Worm (Caenorhabditis elegans): Measurements from ENCODE around the gene F02A9.7.

ce11 chrIII:9109726-9110125, 34.3 kb upstream of the F02A9.7 start:
- TF ChIP-seq F39B2.1 (GFP tag; IDR thresholded peaks at IDR 0.05) (no peak), Y53F4B.3 (GFP tag; IDR thresholded peaks at IDR 0.05) (no peak), ztf-6 (GFP tag; IDR thresholded peaks at IDR 0.05) (no peak), pbrm-1 (GFP tag; IDR thresholded peaks at IDR 0.05) (no peak), Y79H2A.3 (GFP tag; conservative IDR thresholded peaks at IDR 0.05) (no peak)

Data from whole organism, young adult.